ENCODE assay signal across 6 fruit fly cellular contexts in genomic region chr2L:1183799-1184198, dm6.
A peak's percentile ranks its signal among the peaks of the same experiment; 100 is the strongest.
TF ChIP-seq lines count a peak whose summit lies in the region.

CG5126 (minus strand) TSS chr2L:1184020.
Tgt (plus strand) TSS chr2L:1184065.

- peak; percentile 68 to 83 for TF ChIP-seq CTCF in S2 (optimal IDR thresholded peaks at IDR 0.05; lab: Kevin White, UChicago)
- peak; percentile 86 for TF ChIP-seq CTCF in whole organism, embryonic (GFP tag; optimal IDR thresholded peaks at IDR 0.05; lab: Kevin White, UChicago)

TF ChIP-seq in whole organism, adult, 20 proteins besides CTCF, POLR2A, EP300 and RAD21:
- TF ChIP-seq CG33017 (tag; optimal IDR thresholded peaks at IDR 0.05; lab: Kevin White, UChicago), result no peak
- peak; percentile 83 for TF ChIP-seq Mnt (GFP tag; optimal IDR thresholded peaks at IDR 0.05; lab: Kevin White, UChicago)
- no peak for TF ChIP-seq Crg-1 (GFP tag; optimal IDR thresholded peaks at IDR 0.05; lab: Kevin White, UChicago)

TF ChIP-seq in whole organism, embryonic, 481 proteins besides CTCF, POLR2A, EP300 and RAD21 (continues in another document):
- TF ChIP-seq CG14860 (GFP tag; IDR thresholded peaks at IDR 0.05; lab: Robert Waterston, UW; ENCODE audit: partially characterized antibody), result no peak
- TF ChIP-seq CG12659 (GFP tag; optimal IDR thresholded peaks at IDR 0.05; lab: Kevin White, UChicago), result no peak
- TF ChIP-seq MBD-R2 (GFP tag; IDR thresholded peaks at IDR 0.05; lab: Robert Waterston, UW), result peak; percentile 89
- TF ChIP-seq Sin3A (optimal IDR thresholded peaks at IDR 0.05; lab: Kevin White, UChicago), result peak; percentile 5
- no peak for TF ChIP-seq CG17385 (GFP tag; optimal IDR thresholded peaks at IDR 0.05; lab: Kevin White, UChicago)
- TF ChIP-seq CG31388 (GFP tag; optimal IDR thresholded peaks at IDR 0.05; lab: Kevin White, UChicago), result no peak
- no peak for TF ChIP-seq fu2 (GFP tag; optimal IDR thresholded peaks at IDR 0.05; lab: Kevin White, UChicago)
- TF ChIP-seq CG3995 (GFP tag; optimal IDR thresholded peaks at IDR 0.05; lab: Kevin White, UChicago), result peak; percentile 89
- TF ChIP-seq cas (GFP tag; IDR thresholded peaks at IDR 0.05; lab: Robert Waterston, UW), result no peak
- peak; percentile 68 for TF ChIP-seq CG2116 (GFP tag; optimal IDR thresholded peaks at IDR 0.05; lab: Kevin White, UChicago)
- peak; percentile 20; the same call in 1 of the 2 replicates for TF ChIP-seq tna (GFP tag; IDR thresholded peaks at IDR 0.05; lab: Robert Waterston, UW; ENCODE audit: partially characterized antibody)
- peak; percentile 80 for TF ChIP-seq gfzf (GFP tag; optimal IDR thresholded peaks at IDR 0.05; lab: Kevin White, UChicago)
- TF ChIP-seq Hr3 (GFP tag; optimal IDR thresholded peaks at IDR 0.05; lab: Kevin White, UChicago), result no peak
- TF ChIP-seq ERR (GFP tag; optimal IDR thresholded peaks at IDR 0.05; lab: Kevin White, UChicago), result peak; percentile 9
- peak; percentile 59 for TF ChIP-seq Scr (GFP tag; IDR thresholded peaks at IDR 0.05; lab: Robert Waterston, UW; ENCODE audit: partially characterized antibody)
- peak; percentile 8 for TF ChIP-seq Fer1 (GFP tag; optimal IDR thresholded peaks at IDR 0.05; lab: Kevin White, UChicago)
- TF ChIP-seq HmgZ (tag; optimal IDR thresholded peaks at IDR 0.05; lab: Kevin White, UChicago), result peak; percentile 26
- TF ChIP-seq CG13287 (GFP tag; IDR thresholded peaks at IDR 0.05; lab: Robert Waterston, UW; ENCODE audit: partially characterized antibody), result peak; percentile 79
- no peak for TF ChIP-seq Jarid2 (GFP tag; optimal IDR thresholded peaks at IDR 0.05; lab: Kevin White, UChicago)
- TF ChIP-seq CG3838 (GFP tag; optimal IDR thresholded peaks at IDR 0.05; lab: Kevin White, UChicago), result no peak

TF ChIP-seq in whole organism, prepupa, 60 proteins besides CTCF, POLR2A, EP300 and RAD21:
- TF ChIP-seq Met (GFP tag; optimal IDR thresholded peaks at IDR 0.05; lab: Kevin White, UChicago) (no peak), CG1621 (tag; optimal IDR thresholded peaks at IDR 0.05; lab: Kevin White, UChicago) (peak; percentile 94), Sox102F (GFP tag; optimal IDR thresholded peaks at IDR 0.05; lab: Kevin White, UChicago) (no peak)

TF ChIP-seq in whole organism, pupa, 21 proteins besides CTCF, POLR2A, EP300 and RAD21:
- TF ChIP-seq Snoo (tag; optimal IDR thresholded peaks at IDR 0.05; lab: Kevin White, UChicago) (no peak), CG32121 (GFP tag; IDR thresholded peaks at IDR 0.05; lab: Robert Waterston, UW) (0 out of 2 replicates have a peak, but pooled peaks have one; percentile 12), EcR (GFP tag; optimal IDR thresholded peaks at IDR 0.05; lab: Kevin White, UChicago) (peak; percentile 37), CG9948 (tag; optimal IDR thresholded peaks at IDR 0.05; lab: Kevin White, UChicago) (no peak), CG34367 (tag; optimal IDR thresholded peaks at IDR 0.05; lab: Kevin White, UChicago) (no peak), gl (tag; optimal IDR thresholded peaks at IDR 0.05; lab: Kevin White, UChicago) (no peak)

TF ChIP-seq in whole organism, wandering third instar larva, 38 proteins besides CTCF, POLR2A, EP300 and RAD21:
- TF ChIP-seq tai (GFP tag; optimal IDR thresholded peaks at IDR 0.05; lab: Kevin White, UChicago) (no peak), Rel (GFP tag; optimal IDR thresholded peaks at IDR 0.05; lab: Kevin White, UChicago) (no peak), Rel (tag; optimal IDR thresholded peaks at IDR 0.05; lab: Kevin White, UChicago) (peak; percentile 81)
TF ChIP-seq in whole organism, wandering third instar larva: peak in this region for 1.
